Worm (Caenorhabditis elegans): ENCODE results near the gene Y57G11C.1147.

DNA sequence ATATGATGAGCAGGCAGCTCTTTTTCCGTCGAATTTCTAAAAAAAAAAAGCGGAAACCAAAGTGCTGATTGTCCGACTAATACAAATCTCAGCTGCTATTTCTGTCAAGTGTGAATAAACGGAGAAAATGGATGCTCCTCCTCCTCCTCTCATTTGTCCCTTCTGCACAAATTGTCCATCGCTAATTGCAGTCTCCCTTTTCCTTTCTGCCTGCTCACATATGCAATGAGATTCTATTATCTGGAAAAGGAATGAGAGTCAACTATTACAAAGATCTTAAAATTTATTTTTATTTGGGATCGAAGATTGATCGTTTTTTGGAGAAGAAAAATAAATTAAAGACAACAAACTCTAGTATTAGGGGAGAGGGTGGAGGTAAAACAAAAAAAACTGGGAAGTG, 25.0 kb upstream of the Y57G11C.1147 start:
- TF ChIP-seq elt-1 (tag; optimal IDR thresholded peaks at IDR 0.05) (no peak), mab-5 (tag; optimal IDR thresholded peaks at IDR 0.05) (no peak), snpc-4 (tag; optimal IDR thresholded peaks at IDR 0.05) (no peak), C34F6.9 (tag; optimal IDR thresholded peaks at IDR 0.05) (no peak), lin-11 (tag; optimal IDR thresholded peaks at IDR 0.05) (no peak)

Data from whole organism, L2 larva.